Worm (Caenorhabditis elegans): ENCODE measurements around the gene T28D9.11.

T28D9.11 gene

DNA sequence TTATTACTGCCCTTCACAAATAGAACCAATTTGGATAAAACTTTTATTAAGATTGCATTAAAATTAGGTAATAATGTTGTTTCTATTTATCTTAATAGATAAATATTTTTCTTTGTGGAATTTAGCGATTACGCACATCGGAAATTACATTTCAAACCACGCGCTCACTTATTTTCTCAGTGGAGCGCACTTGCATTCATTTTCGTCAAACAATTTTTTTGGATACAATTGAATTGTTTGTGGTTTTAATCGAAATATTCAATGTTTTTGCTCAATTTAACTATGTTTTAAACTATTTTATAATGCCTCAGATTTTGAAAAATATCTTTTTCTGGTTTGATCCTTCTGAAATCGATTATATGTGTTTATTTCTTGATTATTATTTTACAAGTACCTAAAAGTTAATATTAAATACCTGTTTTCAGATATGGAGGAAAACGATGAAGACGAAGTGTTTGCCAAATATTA, 44.2 kb upstream of the T28D9.11 start, which contains the start of gene utp-20 (continued):
- TF ChIP-seq T26A8.4 (GFP tag; IDR thresholded peaks at IDR 0.05) (no peak), lsy-2 (tag; optimal IDR thresholded peaks at IDR 0.05) (no peak), tra-1 (GFP tag; IDR thresholded peaks at IDR 0.05) (no peak), nhr-48 (tag; optimal IDR thresholded peaks at IDR 0.05) (no peak), madf-5 (GFP tag; IDR thresholded peaks at IDR 0.05) (no peak), Y105C5A.15 (GFP tag; IDR thresholded peaks at IDR 0.05) (no peak), mdl-1 (tag; optimal IDR thresholded peaks at IDR 0.05) (peak; percentile 32 to 62), nhr-237 (tag; optimal IDR thresholded peaks at IDR 0.05) (no peak), nhr-102 (tag; optimal IDR thresholded peaks at IDR 0.05) (no peak), skn-1 (tag; optimal IDR thresholded peaks at IDR 0.05) (no peak), nhr-6 (tag; optimal IDR thresholded peaks at IDR 0.05) (peak; percentile 13), mep-1 (tag; optimal IDR thresholded peaks at IDR 0.05) (no peak), daf-19 (GFP tag; conservative IDR thresholded peaks at IDR 0.05) (no peak), hlh-11 (tag; optimal IDR thresholded peaks at IDR 0.05) (no peak), zip-11 (GFP tag; IDR thresholded peaks at IDR 0.05) (no peak), fkh-10 (GFP tag; optimal IDR thresholded peaks at IDR 0.05) (no peak), pha-4 (GFP tag; IDR thresholded peaks at IDR 0.05) (no peak), pha-4 (tag; optimal IDR thresholded peaks at IDR 0.05) (peak; percentile 16), F49E8.2 (tag; optimal IDR thresholded peaks at IDR 0.05; ENCODE audit: borderline replicate concordance) (no peak), hlh-30 (tag; optimal IDR thresholded peaks at IDR 0.05; ENCODE audit: insufficient read depth) (peak; percentile 83), mdt-29 (GFP tag; IDR thresholded peaks at IDR 0.05) (no peak), ceh-62 (tag; optimal IDR thresholded peaks at IDR 0.05) (no peak), lin-1 (GFP tag; IDR thresholded peaks at IDR 0.05) (no peak)

DNA sequence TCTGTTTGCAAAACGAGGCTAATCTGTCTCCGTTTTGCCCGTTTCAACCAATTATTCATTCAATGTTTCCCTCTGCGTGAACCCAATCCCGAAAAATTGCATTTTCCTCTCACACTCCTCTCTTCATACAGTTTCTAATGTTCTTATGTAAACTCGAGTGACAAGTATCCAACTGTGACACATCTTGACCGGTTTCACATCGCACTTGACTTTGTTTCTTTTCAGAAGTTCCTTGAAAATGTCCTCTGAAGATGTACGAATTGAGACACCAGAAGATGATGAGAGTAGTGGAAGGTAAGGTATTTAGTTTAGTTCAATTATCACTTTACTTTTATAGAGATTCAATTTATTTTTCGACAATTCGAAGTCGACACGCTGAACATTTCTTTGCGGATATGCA, 40.1 kb upstream of the T28D9.11 start, which contains the start of gene abcx-1:
Gene abcx-1, plus strand, starts transcription at position 224 of the 400 bp plus-strand sequence.
- no peak for TF ChIP-seq dmd-9 (GFP tag; IDR thresholded peaks at IDR 0.05)
- peak in 1 of 2 experiments; percentile 91 for TF ChIP-seq unc-62 (GFP tag; optimal IDR thresholded peaks at IDR 0.05 in 1 of 2)
- TF ChIP-seq unc-62 (tag; optimal IDR thresholded peaks at IDR 0.05) = no peak

DNA sequence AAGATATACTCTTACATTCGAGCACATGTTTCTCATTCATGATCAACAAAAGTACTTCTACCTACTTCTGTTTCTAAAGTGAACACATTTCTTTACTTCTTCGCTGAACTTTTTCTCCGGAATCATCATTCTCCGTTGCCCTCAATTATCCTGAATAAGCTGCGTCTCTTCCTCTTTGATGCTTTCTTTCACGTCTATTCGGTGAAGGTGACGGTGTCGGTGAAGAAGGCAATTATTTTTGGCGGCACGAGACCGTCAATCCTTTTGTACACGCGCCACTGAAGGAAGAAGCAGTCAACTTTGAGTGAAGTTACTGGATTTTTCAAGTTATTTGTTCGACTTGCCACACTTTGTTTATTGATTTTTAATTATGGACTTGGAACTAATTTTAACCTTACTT, 39.7 kb upstream of the T28D9.11 start, which contains the start of gene abch-1:
Gene abch-1, minus strand, starts transcription at position 101 of the 400 bp plus-strand sequence.
- TF ChIP-seq lin-15B (tag; optimal IDR thresholded peaks at IDR 0.05) = no peak
- TF ChIP-seq daf-16 (GFP tag; optimal IDR thresholded peaks at IDR 0.05) = no peak
- TF ChIP-seq daf-16 (tag; optimal IDR thresholded peaks at IDR 0.05) = no peak
- TF ChIP-seq ztf-7 (tag; optimal IDR thresholded peaks at IDR 0.05) = no peak
- TF ChIP-seq mdl-1 (tag; optimal IDR thresholded peaks at IDR 0.05) = no peak
- no peak for TF ChIP-seq sdz-12 (GFP tag; optimal IDR thresholded peaks at IDR 0.05)
- TF ChIP-seq D1046.2 (GFP tag; IDR thresholded peaks at IDR 0.05) = no peak
- TF ChIP-seq dmd-9 (GFP tag; IDR thresholded peaks at IDR 0.05) = no peak

DNA sequence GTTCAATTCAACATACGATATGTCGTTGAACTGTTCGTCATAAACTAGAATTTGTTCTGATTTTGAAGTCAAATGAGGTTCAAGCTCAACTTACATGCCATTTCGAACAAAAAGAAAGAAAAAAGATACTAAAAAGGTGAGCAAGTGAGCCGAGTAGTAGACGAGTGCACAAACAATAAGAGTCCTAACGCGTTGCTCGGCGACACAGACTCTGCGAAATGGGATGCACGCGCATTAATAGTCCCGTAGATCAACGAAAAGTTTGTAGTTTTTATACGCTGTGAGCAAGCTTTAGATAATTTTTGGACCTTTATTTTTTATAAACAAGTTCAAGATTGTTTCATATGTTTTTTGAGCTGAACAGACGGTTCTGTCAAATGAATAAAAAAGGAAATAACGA, 36.8 kb upstream of the T28D9.11 start, which contains the start of gene C56E6.4:
Gene C56E6.4, minus strand, starts transcription at position 101 of the 400 bp plus-strand sequence.
- TF ChIP-seq snpc-1.2 (GFP tag; IDR thresholded peaks at IDR 0.05) (no peak), rbr-2 (tag; optimal IDR thresholded peaks at IDR 0.05) (no peak), jun-1 (tag; optimal IDR thresholded peaks at IDR 0.05) (no peak)

DNA sequence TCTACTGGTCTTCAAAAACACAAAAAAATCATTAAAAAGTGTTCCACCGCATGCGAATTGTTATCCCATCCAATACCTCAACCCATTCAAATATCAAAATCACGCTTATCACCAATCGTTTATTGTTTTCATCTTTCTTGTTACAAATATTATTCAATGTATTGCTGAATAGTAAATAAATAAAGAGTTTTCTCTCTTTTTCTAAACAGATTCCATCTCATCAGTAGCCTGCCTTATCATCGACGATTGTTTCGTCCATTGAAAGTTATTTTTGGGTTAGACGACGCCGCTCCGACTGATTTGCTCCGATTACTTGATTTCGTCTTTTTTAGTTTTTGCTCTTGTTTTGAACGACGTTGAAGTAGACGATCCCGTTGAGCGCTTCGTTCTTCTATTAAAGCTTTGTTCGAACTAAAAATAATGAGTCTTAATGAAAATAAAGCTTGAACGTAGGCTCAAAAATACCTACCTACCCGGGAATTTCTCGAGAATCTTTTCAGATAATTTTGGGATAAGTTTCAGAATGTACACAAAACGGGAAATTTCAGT, 34.4 kb upstream of the T28D9.11 start:
- no peak for TF ChIP-seq F44E2.7 (GFP tag; IDR thresholded peaks at IDR 0.05)
- no peak for TF ChIP-seq lin-13 (GFP tag; optimal IDR thresholded peaks at IDR 0.05)
- TF ChIP-seq egl-43 (GFP tag; IDR thresholded peaks at IDR 0.05) = no peak
- TF ChIP-seq mdl-1 (tag; optimal IDR thresholded peaks at IDR 0.05) = no peak
- TF ChIP-seq ces-1 (GFP tag; optimal IDR thresholded peaks at IDR 0.05) = no peak
- TF ChIP-seq spr-3 (GFP tag; optimal IDR thresholded peaks at IDR 0.05) = no peak
- TF ChIP-seq ztf-11 (tag; optimal IDR thresholded peaks at IDR 0.05) = no peak
- no peak for TF ChIP-seq lim-7 (GFP tag; IDR thresholded peaks at IDR 0.05)
- peak; percentile 34; the same call in 1 of the 2 replicates for TF ChIP-seq lin-38 (GFP tag; IDR thresholded peaks at IDR 0.05)
- TF ChIP-seq nhr-102 (tag; optimal IDR thresholded peaks at IDR 0.05) = peak; percentile 52
- TF ChIP-seq ama-1 (optimal IDR thresholded peaks at IDR 0.05) = no peak
- no peak for TF ChIP-seq set-16 (GFP tag; IDR thresholded peaks at IDR 0.05)
- peak in 1 of 2 experiments; percentile 10 for TF ChIP-seq unc-62 (GFP tag; optimal IDR thresholded peaks at IDR 0.05 in 1 of 2)
- TF ChIP-seq unc-62 (tag; optimal IDR thresholded peaks at IDR 0.05) = no peak
- TF ChIP-seq unc-130 (GFP tag; optimal IDR thresholded peaks at IDR 0.05) = no peak
- TF ChIP-seq aha-1 (tag) = no peak
